Worm (Caenorhabditis elegans) whole organism, L4 larva: ENCODE results near the gene phy-2.

Experiments used
- D1046.2 ChIP-seq: fragments of 200-800 bp; sonication (Bioruptor generic); IDR thresholded peaks from 2 replicates; pipeline ENCODE4 v1.3.6; 2022; ENCODE audit warnings: missing genetic modification characterization, missing compliant biosample characterization
- F37D6.2 ChIP-seq: sonication (generic microtip); optimal IDR thresholded peaks from 2 replicates; lab custom pipeline; 2016; ENCODE audit warnings: mild to moderate bottlenecking, missing genetic modification characterization, missing compliant biosample characterization
- F44E2.7 ChIP-seq: fragments of 200-800 bp; sonication (Bioruptor generic); IDR thresholded peaks from 2 replicates; pipeline ENCODE4 v2.1.2; 2022; ENCODE audit warnings: missing genetic modification characterization, missing compliant biosample characterization
- F49E8.2 ChIP-seq: sonication (generic microtip); optimal IDR thresholded peaks from 2 replicates; lab custom pipeline; 2016; ENCODE audit warnings: missing compliant biosample characterization, mild to moderate bottlenecking, missing genetic modification characterization, borderline replicate concordance
- Y105C5A.15 ChIP-seq: fragments of 200-800 bp; sonication (Bioruptor generic); IDR thresholded peaks from 2 replicates; pipeline ENCODE4 v1.3.6; 2022; ENCODE audit warnings: missing genetic modification characterization, missing compliant biosample characterization
- Y75B8A.6 ChIP-seq: fragments of 200-800 bp; sonication (Bioruptor generic); IDR thresholded peaks from 2 replicates; pipeline ENCODE4 v1.3.6; 2022; ENCODE audit warnings: missing genetic modification reagents, missing genetic modification characterization, missing compliant biosample characterization
- ZK337.2 ChIP-seq: fragments of 200-800 bp; sonication (Bioruptor generic); IDR thresholded peaks from 2 replicates; pipeline ENCODE4 v1.3.6; 2022; ENCODE audit warnings: missing genetic modification reagents, missing genetic modification characterization, missing compliant biosample characterization
- ZK546.5 ChIP-seq, 2 experiments: sonication (generic microtip); optimal IDR thresholded peaks; 2 replicates each; lab custom pipeline; 2017; ENCODE audit warnings: missing biosample characterization in 2 of 2, missing genetic modification characterization in 2 of 2
- aha-1 ChIP-seq: fragments of 150-350 bp; peaks from one replicate; lab custom pipeline; 2014; ENCODE audit warnings: missing biosample characterization, missing genetic modification characterization
- aly-2 ChIP-seq: sonication (generic microtip); optimal IDR thresholded peaks from 2 replicates; lab custom pipeline; 2018; ENCODE audit warnings: missing biosample characterization, missing genetic modification characterization
- ctbp-1 ChIP-seq: fragments of 200-800 bp; sonication (Bioruptor generic); IDR thresholded peaks from 2 replicates; pipeline ENCODE4 v1.3.6; 2022; ENCODE audit warnings: missing genetic modification reagents, missing genetic modification characterization, missing compliant biosample characterization
- daf-16 ChIP-seq, 3 experiments: sonication (generic microtip); optimal IDR thresholded peaks; 2 replicates each; lab custom pipeline; 2016 to 2017; ENCODE audit warnings: missing genetic modification characterization in 3 of 3, missing genetic modification reagents in 3 of 3, mild to moderate bottlenecking in 2 of 3, missing compliant biosample characterization in 2 of 3, missing biosample characterization in 1 of 3, moderate library complexity in 1 of 3
- dmd-6 ChIP-seq: fragments of 200-800 bp; sonication (Bioruptor generic); IDR thresholded peaks from 2 replicates; pipeline ENCODE4 v1.3.6; 2022; ENCODE audit warnings: missing genetic modification reagents, missing genetic modification characterization, missing compliant biosample characterization
- dpl-1 ChIP-seq: fragments of 150-350 bp; optimal IDR thresholded peaks from 2 replicates; lab custom pipeline; 2014; ENCODE audit warnings: missing biosample characterization, missing genetic modification reagents, missing genetic modification characterization
- dve-1 ChIP-seq: sonication (generic microtip); optimal IDR thresholded peaks from 2 replicates; lab custom pipeline; 2017; ENCODE audit warnings: antibody characterized with exemption, mild to moderate bottlenecking, missing genetic modification characterization, missing compliant biosample characterization; ENCODE audit not compliant: insufficient read depth
- egl-43 ChIP-seq: fragments of 200-800 bp; sonication (Bioruptor generic); IDR thresholded peaks from 2 replicates; pipeline ENCODE4 v1.3.6; 2022; ENCODE audit warnings: missing genetic modification reagents, missing genetic modification characterization, missing compliant biosample characterization
- hif-1 ChIP-seq, 2 experiments: sonication (generic microtip); optimal IDR thresholded peaks; 2 replicates each; lab custom pipeline; 2016 to 2017; ENCODE audit warnings: missing compliant biosample characterization in 2 of 2, missing genetic modification characterization in 2 of 2, missing genetic modification reagents in 2 of 2, missing genotype in 2 of 2, mild to moderate bottlenecking in 1 of 2
- hlh-11 ChIP-seq: fragments of 200-800 bp; sonication (Bioruptor generic); optimal IDR thresholded peaks from 2 replicates; lab custom pipeline; 2018; ENCODE audit warnings: mild to moderate bottlenecking, missing genetic modification characterization, missing compliant biosample characterization
- lin-1 ChIP-seq: fragments of 200-800 bp; sonication (Bioruptor generic); IDR thresholded peaks from 2 replicates; pipeline ENCODE4 v1.3.6; 2022; ENCODE audit warnings: missing genetic modification reagents, missing genetic modification characterization, missing compliant biosample characterization
- lin-39 ChIP-seq: fragments of 150-350 bp; optimal IDR thresholded peaks from 2 replicates; lab custom pipeline; 2014; ENCODE audit warnings: missing biosample characterization, missing genetic modification reagents, missing genetic modification characterization
- mxl-3 ChIP-seq: fragments of 200-800 bp; sonication (Bioruptor generic); optimal IDR thresholded peaks from 2 replicates; lab custom pipeline; 2018; ENCODE audit warnings: mild to moderate bottlenecking, missing genetic modification characterization, missing compliant biosample characterization
- nhr-10 ChIP-seq: fragments of 150-350 bp; optimal IDR thresholded peaks from 2 replicates; lab custom pipeline; 2014; ENCODE audit warnings: missing biosample characterization, missing genetic modification characterization
- nhr-11 ChIP-seq: fragments of 150-350 bp; optimal IDR thresholded peaks from 2 replicates; lab custom pipeline; 2014; ENCODE audit warnings: missing biosample characterization, missing genetic modification characterization
- nhr-111 ChIP-seq: fragments of 200-800 bp; sonication (Bioruptor generic); optimal IDR thresholded peaks from 2 replicates; lab custom pipeline; 2018; ENCODE audit warnings: mild to moderate bottlenecking, missing genetic modification characterization, missing compliant biosample characterization
- nhr-25 ChIP-seq: sonication (generic microtip); optimal IDR thresholded peaks from 2 replicates; lab custom pipeline; 2017; ENCODE audit warnings: missing genetic modification characterization, mild to moderate bottlenecking, missing compliant biosample characterization, antibody characterized with exemption, moderate library complexity, borderline replicate concordance; ENCODE audit not compliant: insufficient read depth
- nhr-28 ChIP-seq: fragments of 150-350 bp; optimal IDR thresholded peaks from 2 replicates; lab custom pipeline; 2014; ENCODE audit warnings: missing biosample characterization, missing genetic modification characterization
- nhr-41 ChIP-seq: fragments of 200-800 bp; sonication (Bioruptor generic); IDR thresholded peaks from 2 replicates; pipeline ENCODE4 v1.3.6; 2022; ENCODE audit warnings: missing genetic modification reagents, missing genetic modification characterization, missing compliant biosample characterization
- nhr-48 ChIP-seq: sonication (generic microtip); optimal IDR thresholded peaks from 2 replicates; lab custom pipeline; 2016; ENCODE audit warnings: mild to moderate bottlenecking, missing genetic modification characterization, missing compliant biosample characterization
- nhr-76 ChIP-seq: fragments of 150-350 bp; optimal IDR thresholded peaks from 2 replicates; lab custom pipeline; 2014; ENCODE audit warnings: missing biosample characterization, missing genetic modification characterization
- nhr-77 ChIP-seq: fragments of 150-350 bp; optimal IDR thresholded peaks from 2 replicates; lab custom pipeline; 2014; ENCODE audit warnings: missing biosample characterization, missing genetic modification characterization
- pqm-1 ChIP-seq: sonication (generic microtip); optimal IDR thresholded peaks from 2 replicates; lab custom pipeline; 2017; ENCODE audit warnings: missing biosample characterization, missing genetic modification characterization
- rbr-2 ChIP-seq: sonication (generic microtip); optimal IDR thresholded peaks from 2 replicates; lab custom pipeline; 2016; ENCODE audit warnings: missing genotype, missing genetic modification characterization, missing compliant biosample characterization
- saeg-2 ChIP-seq: fragments of 200-800 bp; sonication (Bioruptor generic); IDR thresholded peaks from 2 replicates; pipeline ENCODE4 v1.3.6; 2022; ENCODE audit warnings: missing genetic modification reagents, missing genetic modification characterization, missing compliant biosample characterization
- set-16 ChIP-seq: fragments of 200-800 bp; sonication (Bioruptor generic); IDR thresholded peaks from 2 replicates; pipeline ENCODE4 v1.3.6; 2022; ENCODE audit warnings: missing genetic modification reagents, missing genetic modification characterization, missing compliant biosample characterization
- snpc-1.2 ChIP-seq: fragments of 200-800 bp; sonication (Bioruptor generic); IDR thresholded peaks from 2 replicates; pipeline ENCODE4 v1.3.6; 2022; ENCODE audit warnings: missing genetic modification reagents, missing genetic modification characterization, missing compliant biosample characterization
- spr-1 ChIP-seq: sonication (generic microtip); optimal IDR thresholded peaks from 2 replicates; lab custom pipeline; 2016; ENCODE audit warnings: mild to moderate bottlenecking, missing genetic modification characterization, missing compliant biosample characterization
- tag-97 ChIP-seq: fragments of 200-800 bp; sonication (Bioruptor generic); IDR thresholded peaks from 2 replicates; pipeline ENCODE4 v1.3.6; 2022; ENCODE audit warnings: missing genetic modification characterization, missing compliant biosample characterization
- unc-62 ChIP-seq, 3 experiments: fragments of 150-350 bp in 1 of 3; sonication (generic microtip); optimal IDR thresholded peaks in 2 of 3; peaks in 1 of 3; 1 replicate in 1 of 3; 2 replicates in 2 of 3; lab custom pipeline; 2014 to 2017; ENCODE audit warnings: missing biosample characterization in 3 of 3, missing genetic modification characterization in 3 of 3, missing genetic modification reagents in 3 of 3, missing genotype in 1 of 3
- zip-2 ChIP-seq: fragments of 150-350 bp; optimal IDR thresholded peaks from 2 replicates; lab custom pipeline; 2014; ENCODE audit warnings: missing biosample characterization, missing genetic modification characterization
- ztf-7 ChIP-seq: fragments of 150-350 bp; optimal IDR thresholded peaks from 2 replicates; lab custom pipeline; 2014; ENCODE audit warnings: missing biosample characterization, missing genetic modification characterization

phy-2 gene

DNA sequence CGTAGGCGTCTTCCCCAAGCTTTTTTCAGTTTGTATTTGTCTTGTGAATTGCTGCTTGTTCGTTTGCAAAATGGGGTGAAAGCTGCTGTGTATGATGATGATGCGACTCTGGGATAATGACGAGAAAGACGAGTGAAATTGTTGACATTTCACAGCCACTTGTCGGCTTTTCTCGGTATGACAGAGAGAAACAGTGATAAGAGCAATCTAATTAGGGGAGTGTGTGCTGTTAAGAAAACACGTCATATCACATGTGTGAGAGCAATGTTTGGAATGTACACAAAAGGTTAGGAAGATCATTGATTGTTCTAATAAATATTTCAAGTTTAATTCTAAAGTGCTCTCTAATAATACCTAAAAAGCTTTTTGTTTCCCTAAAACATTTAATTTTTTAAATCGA, 18.1 kb downstream of the phy-2 start (continued):
- TF ChIP-seq spr-1 (no peak), D1046.2 (GFP tag; lab: Robert Waterston, UW) (no peak), lin-1 (GFP tag; lab: Robert Waterston, UW) (0 out of 2 replicates have a peak, but pooled peaks have one; percentile 32), mxl-3 (no peak), nhr-111 (GFP tag; lab: Kevin White, UChicago) (no peak), nhr-10 (no peak), nhr-25 (tag; lab: Kevin White, UChicago) (no peak)

DNA sequence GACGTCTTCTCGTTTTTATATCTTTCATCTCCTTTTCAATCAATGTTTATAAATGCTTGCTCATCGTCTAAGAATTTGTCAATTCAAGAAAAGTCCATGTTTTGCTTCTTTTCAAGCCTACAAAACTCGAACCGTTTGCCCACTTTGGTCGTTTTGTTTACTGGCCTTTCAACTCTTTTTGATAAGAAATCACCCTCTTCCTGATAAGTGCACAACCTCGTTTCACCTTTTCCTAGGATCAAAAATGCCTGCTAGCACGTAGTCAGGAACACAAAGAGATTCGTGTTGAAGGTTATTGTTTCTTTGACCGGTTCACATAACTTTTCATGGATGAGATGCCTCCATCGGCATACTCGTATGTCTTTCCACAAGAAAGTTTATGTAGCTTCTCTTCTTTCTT, 19.2 kb downstream of the phy-2 start:
- TF ChIP-seq ctbp-1 (GFP tag; lab: Robert Waterston, UW) = no peak
- no peak for TF ChIP-seq nhr-48 (tag; lab: Kevin White, UChicago)
- TF ChIP-seq dve-1 (tag; lab: Kevin White, UChicago) = peak; percentile 17
- no peak for TF ChIP-seq ZK546.5 (tag; optimal IDR thresholded peaks at IDR 0.05; lab: Kevin White, UChicago)
- no peak for TF ChIP-seq tag-97
- peak in 1 of 2 experiments; percentile 74 for TF ChIP-seq unc-62 (GFP tag; optimal IDR thresholded peaks at IDR 0.05 in 1 of 2; lab: Kevin White, UChicago)
- no peak for TF ChIP-seq unc-62 (tag; optimal IDR thresholded peaks at IDR 0.05; lab: Kevin White, UChicago)
- TF ChIP-seq aly-2 (tag; lab: Kevin White, UChicago) = no peak
- peak; percentile 33 for TF ChIP-seq hlh-11 (tag; lab: Kevin White, UChicago)
- no peak for TF ChIP-seq nhr-25 (tag; lab: Kevin White, UChicago)
- TF ChIP-seq ztf-7 (tag; lab: Kevin White, UChicago) = no peak
- no peak for TF ChIP-seq dpl-1 (GFP tag; lab: Kevin White, UChicago)
- TF ChIP-seq saeg-2 (GFP tag; lab: Robert Waterston, UW) = no peak
- TF ChIP-seq nhr-28 = peak; percentile 45
- peak; percentile 76 for TF ChIP-seq aha-1 (tag; lab: Kevin White, UChicago)
- no peak for TF ChIP-seq F44E2.7
- TF ChIP-seq lin-39 = no peak
- no peak for TF ChIP-seq ZK337.2
- no peak for TF ChIP-seq nhr-76
- no peak for TF ChIP-seq mxl-3
- TF ChIP-seq nhr-11 = no peak
- TF ChIP-seq nhr-41 (GFP tag; lab: Robert Waterston, UW) = peak; percentile 63; the same call in 1 of the 2 replicates
- TF ChIP-seq rbr-2 (tag; lab: Kevin White, UChicago) = no peak
- TF ChIP-seq egl-43 (GFP tag; lab: Robert Waterston, UW) = no peak
- no peak for TF ChIP-seq Y105C5A.15 (GFP tag; lab: Robert Waterston, UW)
- TF ChIP-seq snpc-1.2 (GFP tag; lab: Robert Waterston, UW) = no peak
- peak in 1 of 2 experiments; percentile 47 for TF ChIP-seq hif-1 (tag; optimal IDR thresholded peaks at IDR 0.05; lab: Kevin White, UChicago)
- TF ChIP-seq pqm-1 (tag; lab: Kevin White, UChicago) = peak; percentile 49
- TF ChIP-seq Y75B8A.6 (GFP tag; lab: Robert Waterston, UW) = no peak
- TF ChIP-seq nhr-77 (tag; lab: Kevin White, UChicago) = no peak
- TF ChIP-seq zip-2 (tag; lab: Kevin White, UChicago) = no peak
- TF ChIP-seq F49E8.2 = no peak
- no peak for TF ChIP-seq F37D6.2
- TF ChIP-seq daf-16 (GFP tag; optimal IDR thresholded peaks at IDR 0.05; lab: Kevin White, UChicago) = no peak
- peak; percentile 90 for TF ChIP-seq daf-16 (tag; optimal IDR thresholded peaks at IDR 0.05; lab: Kevin White, UChicago)
- no peak for TF ChIP-seq set-16 (GFP tag; lab: Robert Waterston, UW)
- TF ChIP-seq dmd-6 = peak; percentile 33; the same call in 1 of the 2 replicates
